Worm (Caenorhabditis elegans) whole organism, young adult: Measurements from ENCODE around the gene dhs-15.

Experiments used
- B0035.1 ChIP-seq: sonication (generic microtip); optimal IDR thresholded peaks from 2 replicates; lab custom pipeline; 2016; ENCODE audit warnings: missing genetic modification characterization, mild to moderate bottlenecking, missing compliant biosample characterization, missing genotype, missing genetic modification reagents
- B0261.1 ChIP-seq: sonication (generic microtip); optimal IDR thresholded peaks from 2 replicates; lab custom pipeline; 2016; ENCODE audit warnings: mild to moderate bottlenecking, missing genetic modification characterization, moderate library complexity, missing compliant biosample characterization
- F10E7.11 ChIP-seq: sonication (generic microtip); optimal IDR thresholded peaks from 2 replicates; lab custom pipeline; 2017; ENCODE audit warnings: mild to moderate bottlenecking, missing genetic modification characterization, moderate library complexity, missing compliant biosample characterization
- F23B12.7 ChIP-seq: sonication (generic microtip); optimal IDR thresholded peaks from 2 replicates; lab custom pipeline; 2017; ENCODE audit warnings: missing genetic modification characterization, mild to moderate bottlenecking, missing compliant biosample characterization, antibody characterized with exemption, moderate library complexity; ENCODE audit not compliant: insufficient read depth
- K11D2.4 ChIP-seq: fragments of 200-800 bp; sonication (Bioruptor generic); IDR thresholded peaks from 2 replicates; pipeline ENCODE4 v1.3.6; 2022; ENCODE audit warnings: missing genetic modification reagents, missing genetic modification characterization, missing compliant biosample characterization
- K12H6.12 ChIP-seq: fragments of 200-800 bp; sonication (Bioruptor generic); optimal IDR thresholded peaks from 2 replicates; lab custom pipeline; 2018; ENCODE audit warnings: mild to moderate bottlenecking, missing genetic modification characterization, missing compliant biosample characterization
- Y56A3A.18 ChIP-seq: fragments of 200-800 bp; sonication (Bioruptor generic); IDR thresholded peaks from 2 replicates; pipeline ENCODE4 v1.3.6; 2022; ENCODE audit warnings: missing genetic modification reagents, missing genetic modification characterization, missing compliant biosample characterization
- Y79H2A.3 ChIP-seq: fragments of 200-800 bp; sonication (Bioruptor generic); conservative IDR thresholded peaks from 2 replicates; pipeline ENCODE4 v1.3.6; 2022; ENCODE audit warnings: missing genetic modification reagents, missing genetic modification characterization, missing compliant biosample characterization
- ZK185.1 ChIP-seq: sonication (generic microtip); optimal IDR thresholded peaks from 2 replicates; lab custom pipeline; 2016; ENCODE audit warnings: mild to moderate bottlenecking, missing genetic modification characterization, missing compliant biosample characterization; ENCODE audit not compliant: poor library complexity, severe bottlenecking
- ama-1 ChIP-seq, 3 experiments: fragments of 150-350 bp in 1 of 3; sonication (generic microtip) in 2 of 3; optimal IDR thresholded peaks; 2 replicates each; lab custom pipeline; 2014 to 2018; ENCODE audit warnings: missing biosample characterization in 2 of 3, missing genetic modification characterization in 2 of 3, missing genetic modification reagents in 2 of 3
- atf-7 ChIP-seq: sonication (generic microtip); optimal IDR thresholded peaks from 2 replicates; lab custom pipeline; 2017; ENCODE audit warnings: mild to moderate bottlenecking, missing genetic modification characterization, missing compliant biosample characterization
- attf-5 ChIP-seq: fragments of 200-800 bp; sonication (Bioruptor generic); optimal IDR thresholded peaks from 2 replicates; lab custom pipeline; 2018; ENCODE audit warnings: mild to moderate bottlenecking, missing genetic modification characterization, missing compliant biosample characterization
- attf-6 ChIP-seq: fragments of 200-800 bp; sonication (Bioruptor generic); IDR thresholded peaks from 2 replicates; pipeline ENCODE4 v1.3.6; 2022; ENCODE audit warnings: missing genetic modification reagents, missing genetic modification characterization, missing compliant biosample characterization
- bed-2 ChIP-seq: fragments of 200-800 bp; sonication (Bioruptor generic); IDR thresholded peaks from 2 replicates; pipeline ENCODE4 v1.3.6; 2022; ENCODE audit warnings: missing genetic modification reagents, missing genetic modification characterization, missing compliant biosample characterization
- ceh-100 ChIP-seq: fragments of 200-800 bp; sonication (Bioruptor generic); IDR thresholded peaks from 2 replicates; pipeline ENCODE4 v1.3.6; 2022; ENCODE audit warnings: missing genetic modification reagents, missing genetic modification characterization, missing compliant biosample characterization
- ceh-79 ChIP-seq: sonication (generic microtip); optimal IDR thresholded peaks from 2 replicates; lab custom pipeline; 2017; ENCODE audit warnings: mild to moderate bottlenecking, missing genetic modification characterization, missing compliant biosample characterization
- chd-7 ChIP-seq: sonication (generic microtip); optimal IDR thresholded peaks from 2 replicates; lab custom pipeline; 2016; ENCODE audit warnings: mild to moderate bottlenecking, missing genetic modification characterization, moderate library complexity, missing compliant biosample characterization
- dox-1 ChIP-seq: fragments of 200-800 bp; sonication (Bioruptor generic); IDR thresholded peaks from 2 replicates; pipeline ENCODE4 v1.3.6; 2022; ENCODE audit warnings: missing genetic modification reagents, missing genetic modification characterization, missing compliant biosample characterization
- egl-44 ChIP-seq: fragments of 200-800 bp; sonication (Bioruptor generic); IDR thresholded peaks from 2 replicates; pipeline ENCODE4 v1.3.6; 2022; ENCODE audit warnings: missing genetic modification reagents, missing genetic modification characterization, missing compliant biosample characterization
- egrh-3 ChIP-seq: fragments of 200-800 bp; sonication (Bioruptor generic); IDR thresholded peaks from 2 replicates; pipeline ENCODE4 v1.3.6; 2022; ENCODE audit warnings: missing genetic modification reagents, missing genetic modification characterization, missing compliant biosample characterization
- ets-4 ChIP-seq: fragments of 200-800 bp; sonication (Bioruptor generic); optimal IDR thresholded peaks from 2 replicates; lab custom pipeline; 2018; ENCODE audit warnings: mild to moderate bottlenecking, missing genetic modification characterization, missing compliant biosample characterization
- gei-17 ChIP-seq: fragments of 200-800 bp; sonication (Bioruptor generic); optimal IDR thresholded peaks from 2 replicates; lab custom pipeline; 2018; ENCODE audit warnings: mild to moderate bottlenecking, missing genetic modification characterization, missing compliant biosample characterization
- him-1 ChIP-seq: sonication (generic microtip); optimal IDR thresholded peaks from 2 replicates; lab custom pipeline; 2016; ENCODE audit warnings: missing genotype, missing genetic modification reagents, missing genetic modification characterization, missing compliant biosample characterization
- hlh-26 ChIP-seq: fragments of 200-800 bp; sonication (Bioruptor generic); conservative IDR thresholded peaks from 2 replicates; pipeline ENCODE4 v1.3.6; 2022; ENCODE audit warnings: missing genetic modification reagents, missing genetic modification characterization, missing compliant biosample characterization
- hmg-1.2 ChIP-seq: fragments of 200-800 bp; sonication (Bioruptor generic); IDR thresholded peaks from 2 replicates; pipeline ENCODE4 v1.3.6; 2022; ENCODE audit warnings: missing genetic modification reagents, missing genetic modification characterization, missing compliant biosample characterization
- hrde-1 ChIP-seq: sonication (generic microtip); optimal IDR thresholded peaks from 2 replicates; lab custom pipeline; 2016; ENCODE audit warnings: missing genetic modification characterization, mild to moderate bottlenecking, missing compliant biosample characterization, moderate library complexity, missing genotype, missing genetic modification reagents, borderline replicate concordance
- hsf-1 ChIP-seq: fragments of 200-800 bp; sonication (Bioruptor generic); IDR thresholded peaks from 2 replicates; pipeline ENCODE4 v1.3.6; 2022; ENCODE audit warnings: missing genetic modification reagents, missing genetic modification characterization, missing compliant biosample characterization
- lag-1 ChIP-seq: fragments of 200-800 bp; sonication (Bioruptor generic); IDR thresholded peaks from 2 replicates; pipeline ENCODE4 v1.3.6; 2022; ENCODE audit warnings: missing genetic modification reagents, missing genetic modification characterization, missing compliant biosample characterization
- lsy-27 ChIP-seq: sonication (generic microtip); optimal IDR thresholded peaks from 2 replicates; lab custom pipeline; 2017; ENCODE audit warnings: missing genetic modification characterization, mild to moderate bottlenecking, missing compliant biosample characterization, antibody characterized with exemption, missing genotype, borderline replicate concordance; ENCODE audit not compliant: insufficient read depth
- madf-10 ChIP-seq: sonication (generic microtip); optimal IDR thresholded peaks from 2 replicates; lab custom pipeline; 2016; ENCODE audit warnings: mild to moderate bottlenecking, missing genetic modification characterization, missing compliant biosample characterization
- madf-8 ChIP-seq: fragments of 200-800 bp; sonication (Bioruptor generic); conservative IDR thresholded peaks from 2 replicates; pipeline ENCODE4 v1.3.6; 2022; ENCODE audit warnings: missing genetic modification reagents, missing genetic modification characterization, missing compliant biosample characterization
- nfyb-1 ChIP-seq: fragments of 200-800 bp; sonication (Bioruptor generic); IDR thresholded peaks from 2 replicates; pipeline ENCODE4 v1.3.6; 2022; ENCODE audit warnings: missing genetic modification reagents, missing genetic modification characterization, missing compliant biosample characterization
- nhr-120 ChIP-seq: fragments of 200-800 bp; sonication (Bioruptor generic); IDR thresholded peaks from 2 replicates; pipeline ENCODE4 v1.3.6; 2022; ENCODE audit warnings: missing genetic modification characterization, missing compliant biosample characterization
- nhr-179 ChIP-seq: sonication (generic microtip); optimal IDR thresholded peaks from 2 replicates; lab custom pipeline; 2016; ENCODE audit warnings: mild to moderate bottlenecking, missing genetic modification characterization, missing compliant biosample characterization
- nhr-80 ChIP-seq: sonication (generic microtip); optimal IDR thresholded peaks from 2 replicates; lab custom pipeline; 2016; ENCODE audit warnings: missing genetic modification characterization, missing compliant biosample characterization
- sptf-2 ChIP-seq: fragments of 200-800 bp; sonication (Bioruptor generic); optimal IDR thresholded peaks from 2 replicates; lab custom pipeline; 2018; ENCODE audit warnings: mild to moderate bottlenecking, missing genetic modification characterization, missing compliant biosample characterization
- tbp1 ChIP-seq: fragments of 200-800 bp; sonication (Bioruptor generic); optimal IDR thresholded peaks from 2 replicates; lab custom pipeline; 2018; ENCODE audit warnings: mild to moderate bottlenecking, missing genetic modification characterization, missing compliant biosample characterization
- tlf-1 ChIP-seq: fragments of 200-800 bp; sonication (Bioruptor generic); optimal IDR thresholded peaks from 2 replicates; lab custom pipeline; 2018; ENCODE audit warnings: mild to moderate bottlenecking, missing genetic modification characterization, missing compliant biosample characterization
- unc-130 ChIP-seq: sonication (generic microtip); optimal IDR thresholded peaks from 2 replicates; lab custom pipeline; 2016; ENCODE audit warnings: missing genetic modification reagents, missing genetic modification characterization, missing compliant biosample characterization
- zim-3 ChIP-seq: sonication (generic microtip); optimal IDR thresholded peaks from 2 replicates; lab custom pipeline; 2017; ENCODE audit warnings: mild to moderate bottlenecking, missing genetic modification characterization, moderate library complexity, missing compliant biosample characterization
- ztf-22 ChIP-seq: fragments of 200-800 bp; sonication (Bioruptor generic); optimal IDR thresholded peaks from 2 replicates; lab custom pipeline; 2018; ENCODE audit warnings: mild to moderate bottlenecking, missing genetic modification characterization, moderate library complexity, missing compliant biosample characterization
- ztf-25 ChIP-seq: fragments of 200-800 bp; sonication (Bioruptor generic); IDR thresholded peaks from 2 replicates; pipeline ENCODE4 v1.3.6; 2022; ENCODE audit warnings: missing genetic modification reagents, missing genetic modification characterization, missing compliant biosample characterization
- ztf-28 ChIP-seq: fragments of 200-800 bp; sonication (Bioruptor generic); IDR thresholded peaks from 2 replicates; pipeline ENCODE4 v1.3.6; 2022; ENCODE audit warnings: missing genetic modification reagents, missing genetic modification characterization, missing compliant biosample characterization
- ztf-6 ChIP-seq: fragments of 200-800 bp; sonication (Bioruptor generic); IDR thresholded peaks from 2 replicates; pipeline ENCODE4 v1.3.6; 2022; ENCODE audit warnings: missing genetic modification reagents, missing genetic modification characterization, missing compliant biosample characterization

Gene dhs-15

ce11 chrV:2738174-2738573 is 31.5 kb downstream of the dhs-15 start, which contains the start of gene srg-56:
Gene srg-56 (minus strand): TSS chrV:2738274.
- TF ChIP-seq K12H6.12, result no peak
- no peak for TF ChIP-seq hrde-1 (tag; lab: Kevin White, UChicago)
- no peak for TF ChIP-seq him-1
- no peak for TF ChIP-seq attf-6 (GFP tag; lab: Robert Waterston, UW)
- TF ChIP-seq ZK185.1 (tag; lab: Kevin White, UChicago), result no peak
- TF ChIP-seq zim-3 (tag; lab: Kevin White, UChicago), result no peak
- no peak for TF ChIP-seq ceh-100
- no peak for TF ChIP-seq F23B12.7 (tag; lab: Kevin White, UChicago)
- TF ChIP-seq lag-1 (GFP tag; lab: Robert Waterston, UW), result no peak
- no peak for TF ChIP-seq K11D2.4
- TF ChIP-seq unc-130, result no peak
- no peak for TF ChIP-seq hlh-26 (GFP tag; lab: Robert Waterston, UW)
- TF ChIP-seq ztf-25 (GFP tag; lab: Robert Waterston, UW), result no peak
- TF ChIP-seq B0261.1, result no peak
- TF ChIP-seq, all 124 proteins: peak for 0

ce11 chrV:2734360-2734759 is 35.3 kb downstream of the dhs-15 start, which contains the start of gene srg-57:
Gene srg-57 (minus strand): TSS chrV:2734460.
- no peak for TF ChIP-seq Y79H2A.3 (GFP tag; lab: Robert Waterston, UW)
- TF ChIP-seq gei-17 (GFP tag; lab: Kevin White, UChicago), result no peak
- TF ChIP-seq F10E7.11 (tag; lab: Kevin White, UChicago), result no peak
- no peak for TF ChIP-seq bed-2
- no peak for TF ChIP-seq hmg-1.2 (GFP tag; lab: Robert Waterston, UW)
- no peak for TF ChIP-seq sptf-2 (GFP tag; lab: Kevin White, UChicago)
- no peak for TF ChIP-seq hsf-1 (GFP tag; lab: Robert Waterston, UW)
- TF ChIP-seq, all 124 proteins: peak for 0

ce11 chrV:2730784-2731480 is 38.7 kb downstream of the dhs-15 start, which contains the start of gene dod-3:
Gene dod-3 (minus strand): TSS chrV:2731098.
- TF ChIP-seq ceh-79 (tag; lab: Kevin White, UChicago) (no peak), nhr-179 (tag; lab: Kevin White, UChicago) (no peak), nhr-80 (tag; lab: Kevin White, UChicago) (peak; percentile 94), B0035.1 (tag; lab: Kevin White, UChicago) (no peak), egrh-3 (GFP tag; lab: Robert Waterston, UW) (peak; percentile 8; the same call in 1 of the 2 replicates), attf-5 (GFP tag; lab: Kevin White, UChicago) (peak; percentile 19), lsy-27 (no peak), ztf-22 (peak; percentile 70), tlf-1 (peak; percentile 63), chd-7 (tag; lab: Kevin White, UChicago) (peak; percentile 4), madf-8 (no peak), tbp1 (GFP tag; lab: Kevin White, UChicago) (peak; percentile 27), ztf-6 (GFP tag; lab: Robert Waterston, UW) (no peak), egl-44 (0 out of 2 replicates have a peak, but pooled peaks have one; percentile 65), dox-1 (peak; percentile 71), atf-7 (tag; lab: Kevin White, UChicago) (peak; percentile 90), madf-10 (tag; lab: Kevin White, UChicago) (no peak), ets-4 (GFP tag; lab: Kevin White, UChicago) (peak; percentile 65), nhr-120 (GFP tag; lab: Robert Waterston, UW) (no peak), ztf-28 (GFP tag; lab: Robert Waterston, UW) (no peak), ama-1 (optimal IDR thresholded peaks at IDR 0.05; lab: Kevin White, UChicago) (peak; percentile 57), ama-1 (GFP tag; optimal IDR thresholded peaks at IDR 0.05; lab: Kevin White, UChicago) (no peak), nfyb-1 (GFP tag; lab: Robert Waterston, UW) (peak; percentile 50; the same call in 1 of the 2 replicates), Y56A3A.18 (GFP tag; lab: Robert Waterston, UW) (no peak)
- TF ChIP-seq, all 124 proteins: peak for 13
